Worm (Caenorhabditis elegans): ENCODE results near the gene dpy-3.

DNA sequence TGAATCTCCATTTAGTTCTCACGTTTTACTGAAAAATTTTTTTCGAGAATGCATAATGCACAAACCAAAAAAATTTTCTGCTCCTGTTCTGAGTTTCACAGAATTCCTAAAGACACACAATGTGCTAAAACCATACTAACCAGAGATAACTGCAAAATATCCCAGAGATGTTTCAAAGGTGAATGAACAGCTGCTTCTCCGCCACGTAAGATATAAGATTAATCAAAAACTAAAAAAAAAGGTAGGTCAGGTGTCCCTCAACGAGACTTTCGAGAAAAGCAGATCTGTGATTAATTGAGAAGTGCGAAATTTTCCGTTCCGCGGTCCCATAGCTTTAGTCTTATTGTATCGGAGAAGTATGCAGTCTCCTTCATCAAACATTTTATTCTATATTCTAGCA is 19.3 kb upstream of the dpy-3 start, which contains the start of gene F48B9.3:
- TF ChIP-seq nhr-237 (tag; optimal IDR thresholded peaks at IDR 0.05) (no peak), R02D3.7 (tag; optimal IDR thresholded peaks at IDR 0.05) (no peak), aly-2 (tag; optimal IDR thresholded peaks at IDR 0.05) (no peak), fos-1 (tag; optimal IDR thresholded peaks at IDR 0.05) (no peak), unc-39 (tag; optimal IDR thresholded peaks at IDR 0.05) (no peak), nhr-12 (tag; optimal IDR thresholded peaks at IDR 0.05) (no peak), ceh-82 (tag; optimal IDR thresholded peaks at IDR 0.05) (no peak), nhr-11 (tag; optimal IDR thresholded peaks at IDR 0.05) (no peak), lin-39 (tag; optimal IDR thresholded peaks at IDR 0.05) (no peak), ztf-4 (tag; optimal IDR thresholded peaks at IDR 0.05) (no peak), snpc-4 (tag; optimal IDR thresholded peaks at IDR 0.05) (no peak)

All from whole organism, L2 larva.